Fruit fly (Drosophila melanogaster): ENCODE measurements around the gene CG14073.

The CG14073 gene

dm6 chr3L:18819887-18820637, 413 bp downstream of the CG14073 start (continued):
- TF ChIP-seq Blimp-1 (GFP tag; optimal IDR thresholded peaks at IDR 0.05) = no peak
- TF ChIP-seq CG4318 (GFP tag; optimal IDR thresholded peaks at IDR 0.05) = no peak
- peak; percentile 59 for TF ChIP-seq spab (GFP tag; optimal IDR thresholded peaks at IDR 0.05)
- peak; percentile 14 for TF ChIP-seq Met (GFP tag; optimal IDR thresholded peaks at IDR 0.05)
- peak; percentile 21 for TF ChIP-seq dac (GFP tag; optimal IDR thresholded peaks at IDR 0.05)
- TF ChIP-seq Lpt (GFP tag; optimal IDR thresholded peaks at IDR 0.05) = peak; percentile 60
- TF ChIP-seq CG3919 (GFP tag; optimal IDR thresholded peaks at IDR 0.05) = peak; percentile 27
- TF ChIP-seq CG32006 (GFP tag; optimal IDR thresholded peaks at IDR 0.05) = peak; percentile 48
- TF ChIP-seq CG6276 (GFP tag; optimal IDR thresholded peaks at IDR 0.05) = peak; percentile 75
- no peak for TF ChIP-seq esn (GFP tag; optimal IDR thresholded peaks at IDR 0.05)
- no peak for TF ChIP-seq CG11762 (GFP tag; optimal IDR thresholded peaks at IDR 0.05; ENCODE audit: insufficient read depth)
- peak; percentile 65 for TF ChIP-seq CG16779 (tag; optimal IDR thresholded peaks at IDR 0.05)
- no peak for TF ChIP-seq Eip93F (GFP tag; optimal IDR thresholded peaks at IDR 0.05)
- TF ChIP-seq cyc (GFP tag; optimal IDR thresholded peaks at IDR 0.05) = no peak
- no peak for TF ChIP-seq CG10631 (GFP tag; optimal IDR thresholded peaks at IDR 0.05)
- peak; percentile 21 for TF ChIP-seq OdsH (GFP tag; optimal IDR thresholded peaks at IDR 0.05)
- no peak for TF ChIP-seq CG8319 (GFP tag; optimal IDR thresholded peaks at IDR 0.05)
- peak; percentile 51 for TF ChIP-seq CG3032 (tag; optimal IDR thresholded peaks at IDR 0.05)
- TF ChIP-seq Hr4 (GFP tag; optimal IDR thresholded peaks at IDR 0.05) = no peak
- TF ChIP-seq dsx (GFP tag; optimal IDR thresholded peaks at IDR 0.05; ENCODE audit: poor library complexity, severe bottlenecking) = peak; percentile 75
- TF ChIP-seq fkh (GFP tag; optimal IDR thresholded peaks at IDR 0.05) = peak; percentile 75
- no peak for TF ChIP-seq CG7368 (GFP tag; optimal IDR thresholded peaks at IDR 0.05)
- TF ChIP-seq net (GFP tag; optimal IDR thresholded peaks at IDR 0.05) = peak; percentile 45
- peak; percentile 67; the same call in 2 of the 3 replicates for TF ChIP-seq CG6163 (GFP tag; IDR thresholded peaks at IDR 0.05)
- TF ChIP-seq CG8632 (GFP tag; optimal IDR thresholded peaks at IDR 0.05) = no peak
- peak; percentile 71; the same call in 1 of the 3 replicates for TF ChIP-seq eg (GFP tag; IDR thresholded peaks at IDR 0.05)
- TF ChIP-seq CG6808 (GFP tag; optimal IDR thresholded peaks at IDR 0.05) = peak; percentile 83
- peak; percentile 33 for TF ChIP-seq svp (GFP tag)
- no peak for TF ChIP-seq Sox102F (GFP tag; optimal IDR thresholded peaks at IDR 0.05)
- TF ChIP-seq fd85E (GFP tag; optimal IDR thresholded peaks at IDR 0.05) = no peak
- peak; percentile 10 for TF ChIP-seq acj6 (GFP tag; optimal IDR thresholded peaks at IDR 0.05)
- TF ChIP-seq lz (GFP tag; optimal IDR thresholded peaks at IDR 0.05) = no peak
- TF ChIP-seq pdm3 (GFP tag; optimal IDR thresholded peaks at IDR 0.05) = peak; percentile 35
- peak; percentile 39 for TF ChIP-seq CG10669 (GFP tag; optimal IDR thresholded peaks at IDR 0.05)
- peak; percentile 75 to 86 for TF ChIP-seq ss (GFP tag; optimal IDR thresholded peaks at IDR 0.05)

DNA sequence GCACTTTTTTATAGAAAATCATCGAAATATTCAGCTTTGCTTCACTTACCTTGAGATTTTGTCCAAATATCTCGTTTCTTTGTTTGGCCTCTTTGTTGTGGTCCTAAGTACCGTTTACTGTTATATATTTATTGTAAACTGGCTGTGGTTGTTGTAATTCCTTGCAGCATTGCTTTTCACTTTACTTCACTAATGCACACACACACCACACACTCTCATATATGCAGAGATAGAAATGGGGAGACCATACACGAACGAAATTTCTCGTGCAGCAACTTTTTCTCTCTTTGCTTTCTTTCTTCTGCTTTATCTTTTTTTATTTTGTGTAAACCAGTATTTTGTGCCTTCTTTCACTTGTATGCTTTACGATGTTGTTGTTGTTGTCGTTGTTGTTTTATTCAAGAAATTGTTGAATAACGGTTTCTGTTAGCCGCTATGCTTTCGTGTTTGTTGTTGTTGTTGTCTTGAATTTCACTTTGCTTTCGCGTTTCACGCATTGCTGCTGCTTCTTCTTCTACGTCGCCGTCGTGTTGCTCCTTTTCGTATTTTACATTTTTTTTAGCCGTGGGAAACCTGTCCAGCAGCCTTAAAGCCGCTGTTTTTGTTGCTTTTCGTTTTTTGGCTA, 1.1 kb downstream of the CG14073 start:
- no peak for TF ChIP-seq pdm3 (GFP tag; optimal IDR thresholded peaks at IDR 0.05)
- TF ChIP-seq CG16779 (tag; optimal IDR thresholded peaks at IDR 0.05) = peak; percentile 25
- TF ChIP-seq CG10669 (GFP tag; optimal IDR thresholded peaks at IDR 0.05) = peak; percentile 26
- peak; percentile 46 for TF ChIP-seq CG9139 (GFP tag; optimal IDR thresholded peaks at IDR 0.05)
- peak; percentile 10 for TF ChIP-seq svp (GFP tag)
- TF ChIP-seq Eip78C (GFP tag) = peak; percentile 59
- peak; percentile 58 for TF ChIP-seq CG6808 (GFP tag; optimal IDR thresholded peaks at IDR 0.05)
- peak; percentile 81 for TF ChIP-seq CG8119 (GFP tag; IDR thresholded peaks at IDR 0.05)
- TF ChIP-seq CG11762 (GFP tag; optimal IDR thresholded peaks at IDR 0.05; ENCODE audit: insufficient read depth) = peak; percentile 4
- TF ChIP-seq Sox102F (GFP tag; optimal IDR thresholded peaks at IDR 0.05) = peak; percentile 4
- peak; percentile 19 for TF ChIP-seq CG32006 (GFP tag; optimal IDR thresholded peaks at IDR 0.05)
- no peak for TF ChIP-seq OdsH (GFP tag; optimal IDR thresholded peaks at IDR 0.05)
- peak; percentile 58 for TF ChIP-seq Lpt (GFP tag; optimal IDR thresholded peaks at IDR 0.05)
- TF ChIP-seq net (GFP tag; optimal IDR thresholded peaks at IDR 0.05) = peak; percentile 11
- no peak for TF ChIP-seq CG11902 (GFP tag; optimal IDR thresholded peaks at IDR 0.05)
- TF ChIP-seq topi (GFP tag; optimal IDR thresholded peaks at IDR 0.05) = no peak
- peak; percentile 62 for TF ChIP-seq CG6854 (GFP tag; optimal IDR thresholded peaks at IDR 0.05)
- peak; percentile 64 for TF ChIP-seq CG6276 (GFP tag; optimal IDR thresholded peaks at IDR 0.05)
- TF ChIP-seq achi (GFP tag; optimal IDR thresholded peaks at IDR 0.05) = no peak
- TF ChIP-seq CG15336 (GFP tag; IDR thresholded peaks at IDR 0.05) = peak; percentile 80
- TF ChIP-seq Ets96B (tag; optimal IDR thresholded peaks at IDR 0.05) = peak; percentile 8
- peak; percentile 66; the same call in 2 of the 3 replicates for TF ChIP-seq eg (GFP tag; IDR thresholded peaks at IDR 0.05)
- peak; percentile 23 for TF ChIP-seq dsx (GFP tag; optimal IDR thresholded peaks at IDR 0.05; ENCODE audit: poor library complexity, severe bottlenecking)
- no peak for TF ChIP-seq CG3919 (GFP tag; optimal IDR thresholded peaks at IDR 0.05)
- TF ChIP-seq ss (GFP tag; optimal IDR thresholded peaks at IDR 0.05) = peak; percentile 70
- no peak for TF ChIP-seq Ets21C (GFP tag; optimal IDR thresholded peaks at IDR 0.05)
- peak; percentile 72; the same call in 2 of the 3 replicates for TF ChIP-seq CG6163 (GFP tag; IDR thresholded peaks at IDR 0.05)
- TF ChIP-seq Blimp-1 (GFP tag; optimal IDR thresholded peaks at IDR 0.05) = peak; percentile 25
